Worm (Caenorhabditis elegans) whole organism, mixed stage, embryonic: ENCODE data around the gene bicd-1.

ENCODE experiments used
- nhr-12 ChIP-seq: fragments of 150-350 bp; optimal IDR thresholded peaks from 2 replicates; lab custom pipeline; 2014; ENCODE audit warnings: missing biosample characterization, missing genetic modification characterization
- pha-4 ChIP-seq: fragments of 150-350 bp; optimal IDR thresholded peaks from 2 replicates; lab custom pipeline; 2018; ENCODE audit warnings: missing biosample characterization, missing genetic modification reagents, missing genetic modification characterization
- unc-62 ChIP-seq: fragments of 150-350 bp; optimal IDR thresholded peaks from 2 replicates; lab custom pipeline; 2014; ENCODE audit warnings: missing biosample characterization, missing genetic modification reagents, missing genetic modification characterization

DNA sequence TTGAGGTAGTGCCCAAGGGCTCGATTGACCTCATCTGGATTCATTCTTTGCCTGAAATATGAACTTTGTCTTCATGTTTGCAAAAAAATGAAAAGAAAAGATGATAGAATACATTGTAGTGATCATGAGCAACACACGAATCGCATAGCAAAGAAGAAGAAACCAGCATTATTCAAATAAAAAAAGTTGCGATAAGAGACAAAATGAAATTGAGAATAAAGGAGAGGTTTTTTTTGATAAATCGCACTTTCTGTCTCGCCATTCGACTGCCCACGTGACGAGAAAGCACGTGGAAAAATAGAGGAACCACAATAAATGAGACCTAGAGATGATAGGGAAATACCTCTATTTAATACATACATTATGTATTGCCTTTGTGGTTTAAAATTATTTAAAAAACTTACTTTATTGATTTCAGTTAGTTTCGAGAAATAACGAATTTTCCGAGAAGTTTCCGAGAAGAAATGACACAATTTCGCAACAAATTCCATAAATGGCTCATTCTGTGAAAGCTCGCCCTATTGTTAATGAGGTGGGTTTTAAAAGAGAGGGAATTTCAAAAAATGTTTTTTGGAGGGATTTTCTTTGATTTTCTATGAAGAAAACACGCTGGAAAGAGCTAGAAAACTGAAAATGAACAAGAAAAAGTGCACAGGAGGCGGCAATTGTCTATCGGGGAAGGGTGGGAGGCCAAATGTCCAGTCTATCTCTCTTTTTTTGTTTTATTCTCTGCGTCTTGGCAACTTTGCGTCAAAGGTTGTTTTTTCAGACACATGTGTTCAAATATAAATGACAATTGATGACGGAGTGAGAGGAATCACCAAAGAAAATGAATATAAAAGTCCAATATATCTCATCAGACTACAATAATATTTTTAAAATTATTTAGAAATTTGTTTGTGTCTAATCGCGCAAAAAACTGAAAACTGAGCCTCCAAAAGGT is 16.5 kb downstream of the bicd-1 start, which contains the start of gene paqr-1:
- TF ChIP-seq unc-62 (no peak), nhr-12 (tag; lab: Kevin White, UChicago) (no peak), pha-4 (no peak)
